Fruit fly (Drosophila melanogaster) whole organism, embryonic: ENCODE results near the gene Hayan.

Experiments
- Abd-B ChIP-seq: fragments of 200-800 bp; sonication (Bioruptor generic); optimal IDR thresholded peaks from 2 replicates; lab custom pipeline; 2018; ENCODE audit warnings: missing biosample characterization, mild to moderate bottlenecking, missing genetic modification characterization, moderate library complexity
- Aef1 ChIP-seq: fragments of 200-800 bp; sonication (Bioruptor generic); IDR thresholded peaks from 3 replicates; pipeline ENCODE4 v1.3.6; 2022; ENCODE audit warnings: missing biosample characterization, missing genetic modification characterization
- CG11504 ChIP-seq: fragments of 200-800 bp; sonication (Bioruptor generic); optimal IDR thresholded peaks from 3 replicates; lab custom pipeline; 2019; ENCODE audit warnings: missing biosample characterization, mild to moderate bottlenecking, missing genetic modification characterization, moderate library complexity
- CG12659 ChIP-seq: fragments of 200-800 bp; sonication (Bioruptor generic); optimal IDR thresholded peaks from 3 replicates; lab custom pipeline; 2017; ENCODE audit warnings: mild to moderate bottlenecking, missing biosample characterization, missing genetic modification reagents, missing genetic modification characterization
- CG13894 ChIP-seq: fragments of 200-800 bp; sonication (Bioruptor generic); optimal IDR thresholded peaks from 3 replicates; lab custom pipeline; 2018; ENCODE audit warnings: missing biosample characterization, mild to moderate bottlenecking, missing genetic modification characterization, moderate library complexity
- CG14965 ChIP-seq: fragments of 200-800 bp; sonication (Bioruptor generic); optimal IDR thresholded peaks from 2 replicates; lab custom pipeline; 2016; ENCODE audit warnings: missing biosample characterization, missing genetic modification characterization, borderline replicate concordance
- CG15514 ChIP-seq: fragments of 200-800 bp; sonication (Bioruptor generic); optimal IDR thresholded peaks from 3 replicates; lab custom pipeline; 2017; ENCODE audit warnings: missing biosample characterization, missing genetic modification characterization, mild to moderate bottlenecking, moderate library complexity, missing genetic modification reagents
- CG15601 ChIP-seq: fragments of 200-800 bp; sonication (Bioruptor generic); optimal IDR thresholded peaks from 3 replicates; lab custom pipeline; 2019; ENCODE audit warnings: missing biosample characterization, mild to moderate bottlenecking, missing genetic modification characterization, moderate library complexity
- CG16813 ChIP-seq: fragments of 200-800 bp; sonication (Bioruptor generic); IDR thresholded peaks from 3 replicates; pipeline ENCODE4 v1.3.6; 2022; ENCODE audit warnings: missing biosample characterization, missing genetic modification characterization; ENCODE audit not compliant: partially characterized antibody
- CG18262 ChIP-seq: fragments of 200-800 bp; optimal IDR thresholded peaks from 3 replicates; lab custom pipeline; 2019; ENCODE audit warnings: missing biosample characterization, mild to moderate bottlenecking, missing genetic modification characterization, moderate library complexity
- CG18476 ChIP-seq: fragments of 200-800 bp; sonication (Bioruptor generic); optimal IDR thresholded peaks from 2 replicates; lab custom pipeline; 2016; ENCODE audit warnings: missing biosample characterization, mild to moderate bottlenecking, missing genetic modification characterization
- CG2116 ChIP-seq: fragments of 200-800 bp; sonication (Bioruptor generic); optimal IDR thresholded peaks from 3 replicates; lab custom pipeline; 2018; ENCODE audit warnings: missing biosample characterization, mild to moderate bottlenecking, missing genetic modification characterization
- CG2712 ChIP-seq: fragments of 200-800 bp; optimal IDR thresholded peaks from 3 replicates; lab custom pipeline; 2019; ENCODE audit warnings: missing biosample characterization, mild to moderate bottlenecking, missing genetic modification characterization, moderate library complexity
- CG30020 ChIP-seq: fragments of 200-800 bp; optimal IDR thresholded peaks from 2 replicates; lab custom pipeline; 2019; ENCODE audit warnings: missing biosample characterization, mild to moderate bottlenecking, missing genetic modification characterization, moderate library complexity
- CG34422 ChIP-seq: fragments of 200-800 bp; sonication (Bioruptor generic); IDR thresholded peaks from 3 replicates; pipeline ENCODE4 v1.3.6; 2022; ENCODE audit warnings: missing biosample characterization, missing genetic modification characterization
- CG42726 ChIP-seq: fragments of 200-800 bp; sonication (Bioruptor generic); IDR thresholded peaks from 2 replicates; pipeline ENCODE4 v1.3.6; 2022; ENCODE audit warnings: missing biosample characterization, missing genetic modification characterization; ENCODE audit not compliant: partially characterized antibody
- CG4617 ChIP-seq: fragments of 200-800 bp; sonication (Bioruptor generic); optimal IDR thresholded peaks from 3 replicates; lab custom pipeline; 2016; ENCODE audit warnings: missing biosample characterization, missing genetic modification characterization, borderline replicate concordance
- CG8290 ChIP-seq, 3 experiments: fragments of 200-800 bp; sonication (Bioruptor generic); optimal IDR thresholded peaks; 2 replicates each; lab custom pipeline; 2016 to 2019; ENCODE audit warnings: missing biosample characterization in 3 of 3, missing genetic modification characterization in 3 of 3, mild to moderate bottlenecking in 2 of 3, moderate library complexity in 1 of 3
- CG8388 ChIP-seq: fragments of 200-800 bp; sonication (Bioruptor generic); optimal IDR thresholded peaks from 2 replicates; lab custom pipeline; 2019; ENCODE audit warnings: missing biosample characterization, mild to moderate bottlenecking, missing genetic modification characterization, moderate library complexity
- CTCF ChIP-seq: fragments of 200-800 bp; sonication (Bioruptor generic); optimal IDR thresholded peaks from 2 replicates; lab custom pipeline; 2017; ENCODE audit warnings: missing biosample characterization, mild to moderate bottlenecking, missing genetic modification characterization, moderate library complexity
- Dek ChIP-seq: fragments of 200-800 bp; sonication (Bioruptor generic); optimal IDR thresholded peaks from 3 replicates; lab custom pipeline; 2019; ENCODE audit warnings: missing biosample characterization, mild to moderate bottlenecking, missing genetic modification characterization, moderate library complexity
- Dll ChIP-seq: fragments of 200-800 bp; sonication (Bioruptor generic); IDR thresholded peaks from 4 replicates; pipeline ENCODE4 v1.3.6; 2022; ENCODE audit warnings: missing biosample characterization, missing genetic modification characterization; ENCODE audit not compliant: partially characterized antibody
- Gsc ChIP-seq: fragments of 200-800 bp; sonication (Bioruptor generic); IDR thresholded peaks from 2 replicates; pipeline ENCODE4 v1.3.6; 2022; ENCODE audit warnings: missing biosample characterization, missing genetic modification characterization
- Gug ChIP-seq: fragments of 200-800 bp; sonication (Bioruptor generic); IDR thresholded peaks from 4 replicates; pipeline ENCODE4 v1.3.6; 2022; ENCODE audit warnings: missing biosample characterization, missing genetic modification characterization
- HmgZ ChIP-seq: fragments of 200-800 bp; sonication (Bioruptor generic); optimal IDR thresholded peaks from 2 replicates; lab custom pipeline; 2018; ENCODE audit warnings: missing biosample characterization, mild to moderate bottlenecking, missing genetic modification characterization
- MBD-R2 ChIP-seq: fragments of 200-800 bp; sonication (Bioruptor generic); IDR thresholded peaks from 2 replicates; pipeline ENCODE4 v1.3.6; 2022; ENCODE audit warnings: missing biosample characterization, missing genetic modification characterization
- MESR4 ChIP-seq: fragments of 200-800 bp; sonication (Bioruptor generic); optimal IDR thresholded peaks from 2 replicates; lab custom pipeline; 2018; ENCODE audit warnings: missing biosample characterization, mild to moderate bottlenecking, missing genetic modification characterization, moderate library complexity
- Opbp ChIP-seq: fragments of 200-800 bp; sonication (Bioruptor generic); IDR thresholded peaks from 3 replicates; pipeline ENCODE4 v1.3.6; 2022; ENCODE audit warnings: missing biosample characterization, missing genetic modification characterization; ENCODE audit not compliant: partially characterized antibody
- crol ChIP-seq: fragments of 200-800 bp; sonication (Bioruptor generic); IDR thresholded peaks from 2 replicates; pipeline ENCODE4 v1.3.6; 2022; ENCODE audit warnings: missing biosample characterization, missing genetic modification characterization
- dan ChIP-seq: fragments of 200-800 bp; sonication (Bioruptor generic); IDR thresholded peaks from 2 replicates; pipeline ENCODE4 v1.3.6; 2022; ENCODE audit warnings: missing biosample characterization, missing genetic modification characterization
- dati ChIP-seq: fragments of 200-800 bp; sonication (Bioruptor generic); IDR thresholded peaks from 2 replicates; pipeline ENCODE4 v1.3.6; 2022; ENCODE audit warnings: missing biosample characterization, missing genetic modification characterization
- dmrt99B ChIP-seq: fragments of 200-800 bp; sonication (Bioruptor generic); optimal IDR thresholded peaks from 2 replicates; lab custom pipeline; 2018; ENCODE audit warnings: missing biosample characterization, mild to moderate bottlenecking, missing genetic modification characterization, moderate library complexity
- dpn ChIP-seq, 2 experiments: fragments of 200-800 bp; sonication (Bioruptor generic); optimal IDR thresholded peaks; 3 replicates each; lab custom pipeline; 2016; ENCODE audit warnings: missing biosample characterization in 2 of 2, missing genetic modification characterization in 2 of 2
- emc ChIP-seq: fragments of 200-800 bp; sonication (Bioruptor generic); optimal IDR thresholded peaks from 2 replicates; lab custom pipeline; 2016; ENCODE audit warnings: missing biosample characterization, missing genetic modification characterization
- hbn ChIP-seq: fragments of 200-800 bp; sonication (Bioruptor generic); IDR thresholded peaks from 2 replicates; pipeline ENCODE4 v1.3.6; 2022; ENCODE audit warnings: missing biosample characterization, missing genetic modification characterization; ENCODE audit not compliant: partially characterized antibody
- kah ChIP-seq: fragments of 200-800 bp; sonication (Bioruptor generic); optimal IDR thresholded peaks from 2 replicates; lab custom pipeline; 2018; ENCODE audit warnings: missing biosample characterization, mild to moderate bottlenecking, missing genetic modification characterization
- knrl ChIP-seq: fragments of 200-800 bp; sonication (Bioruptor generic); IDR thresholded peaks from 3 replicates; pipeline ENCODE4 v1.3.6; 2022; ENCODE audit warnings: missing biosample characterization, missing genetic modification characterization; ENCODE audit not compliant: partially characterized antibody
- mld ChIP-seq: fragments of 200-800 bp; sonication (Bioruptor generic); IDR thresholded peaks from 3 replicates; pipeline ENCODE4 v1.3.6; 2022; ENCODE audit warnings: missing biosample characterization, missing genetic modification characterization; ENCODE audit not compliant: partially characterized antibody
- nerfin-2 ChIP-seq: fragments of 200-800 bp; sonication (Bioruptor generic); IDR thresholded peaks from 2 replicates; pipeline ENCODE4 v1.3.6; 2022; ENCODE audit warnings: missing biosample characterization, missing genetic modification characterization; ENCODE audit not compliant: partially characterized antibody
- nmo ChIP-seq: fragments of 200-800 bp; sonication (Bioruptor generic); optimal IDR thresholded peaks from 2 replicates; lab custom pipeline; 2018; ENCODE audit warnings: missing biosample characterization, mild to moderate bottlenecking, missing genetic modification characterization, moderate library complexity
- sqz ChIP-seq: fragments of 200-800 bp; sonication (Bioruptor generic); optimal IDR thresholded peaks from 3 replicates; lab custom pipeline; 2018; ENCODE audit warnings: missing biosample characterization, mild to moderate bottlenecking, missing genetic modification characterization
- sug ChIP-seq: fragments of 200-800 bp; optimal IDR thresholded peaks from 2 replicates; lab custom pipeline; 2019; ENCODE audit warnings: missing biosample characterization, mild to moderate bottlenecking, missing genetic modification characterization, moderate library complexity
- tin ChIP-seq: fragments of 200-800 bp; sonication (Bioruptor generic); optimal IDR thresholded peaks from 3 replicates; lab custom pipeline; 2016; ENCODE audit warnings: missing biosample characterization, missing genetic modification characterization
- tio ChIP-seq: fragments of 200-800 bp; sonication (Bioruptor generic); optimal IDR thresholded peaks from 2 replicates; lab custom pipeline; 2017; ENCODE audit warnings: missing biosample characterization, missing genetic modification characterization, inconsistent platforms
- trem ChIP-seq: fragments of 200-800 bp; optimal IDR thresholded peaks from 3 replicates; lab custom pipeline; 2019; ENCODE audit warnings: missing biosample characterization, mild to moderate bottlenecking, missing genetic modification characterization, moderate library complexity
- unc-4 ChIP-seq: fragments of 200-800 bp; sonication (Bioruptor generic); IDR thresholded peaks from 2 replicates; pipeline ENCODE4 v1.3.6; 2022; ENCODE audit warnings: missing biosample characterization, missing genetic modification characterization; ENCODE audit not compliant: partially characterized antibody
- wor ChIP-seq: fragments of 200-800 bp; sonication (Bioruptor generic); IDR thresholded peaks from 2 replicates; pipeline ENCODE4 v1.3.6; 2022; ENCODE audit warnings: missing biosample characterization, missing genetic modification characterization
- zen2 ChIP-seq: fragments of 200-800 bp; sonication (Bioruptor generic); IDR thresholded peaks from 3 replicates; pipeline ENCODE4 v1.3.6; 2022; ENCODE audit warnings: missing biosample characterization, missing genetic modification characterization; ENCODE audit not compliant: partially characterized antibody

Gene Hayan

DNA sequence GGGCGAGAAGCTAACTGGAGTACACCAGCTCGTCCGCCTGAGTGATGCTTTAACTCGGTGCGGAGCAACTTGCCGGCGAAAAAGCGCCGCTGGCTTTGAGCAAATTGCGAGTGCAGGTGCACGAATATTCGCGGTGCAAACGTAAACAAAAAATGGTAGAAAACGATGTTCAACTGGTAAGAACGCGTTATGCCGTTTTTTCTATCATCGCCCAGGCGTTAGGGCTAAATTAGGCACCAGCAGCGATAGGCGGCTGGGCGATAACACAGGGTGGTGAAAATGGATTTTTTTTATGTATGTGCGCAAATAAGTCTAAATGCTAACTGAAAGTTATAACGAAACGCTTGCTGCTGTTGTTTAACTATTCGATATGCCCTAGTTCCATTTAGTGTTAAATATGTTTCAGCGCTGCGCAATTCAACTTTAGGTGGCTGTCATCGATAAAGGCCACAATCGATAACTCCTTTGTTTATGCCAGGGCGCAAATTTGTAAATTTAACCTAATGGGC lies 16.2 kb upstream of the Hayan start, which contains the start of the genes Pgant7 and Xrcc2:
Pgant7 (minus strand) TSS at position 308 of the 509 bp plus-strand sequence.
Xrcc2 (plus strand) TSS at position 449 of the 509 bp plus-strand sequence.
- TF ChIP-seq nmo (GFP tag; lab: Kevin White, UChicago) (peak; percentile 10), Abd-B (no peak), dmrt99B (tag; lab: Kevin White, UChicago) (no peak), hbn (0 out of 2 replicates have a peak, but pooled peaks have one; percentile 35), CG2116 (GFP tag; lab: Kevin White, UChicago) (peak; percentile 79), emc (GFP tag; lab: Kevin White, UChicago) (no peak), CG16813 (peak; percentile 75; the same call in 2 of the 3 replicates), unc-4 (GFP tag; lab: Robert Waterston, UW) (peak; percentile 69; the same call in 1 of the 2 replicates), dan (GFP tag; lab: Robert Waterston, UW) (no peak), Gug (GFP tag; lab: Robert Waterston, UW) (no peak), Dek (tag; lab: Kevin White, UChicago) (no peak), CG18262 (tag; lab: Kevin White, UChicago) (no peak), zen2 (GFP tag; lab: Robert Waterston, UW) (peak; percentile 51; the same call in 1 of the 3 replicates), Opbp (peak; percentile 55; the same call in 1 of the 3 replicates), tio (GFP tag; lab: Kevin White, UChicago) (no peak), mld (GFP tag; lab: Robert Waterston, UW) (peak; percentile 48; the same call in 1 of the 3 replicates), knrl (peak; percentile 65), CG13894 (no peak), CG8290 (GFP tag; optimal IDR thresholded peaks at IDR 0.05; lab: Kevin White, UChicago) (no peak), CG8290 (tag; optimal IDR thresholded peaks at IDR 0.05; lab: Kevin White, UChicago) (no peak), wor (GFP tag; lab: Robert Waterston, UW) (no peak), CG11504 (tag; lab: Kevin White, UChicago) (peak; percentile 73), CG42726 (GFP tag; lab: Robert Waterston, UW) (no peak), Gsc (GFP tag; lab: Robert Waterston, UW) (no peak), MESR4 (GFP tag; lab: Kevin White, UChicago) (peak; percentile 60), crol (no peak), sug (tag; lab: Kevin White, UChicago) (peak; percentile 7), CG2712 (tag; lab: Kevin White, UChicago) (no peak), CG30020 (tag; lab: Kevin White, UChicago) (peak; percentile 7), trem (tag; lab: Kevin White, UChicago) (peak; percentile 56), CG12659 (GFP tag; lab: Kevin White, UChicago) (peak; percentile 53), tin (no peak), CG14965 (GFP tag; lab: Kevin White, UChicago) (no peak), MBD-R2 (GFP tag; lab: Robert Waterston, UW) (peak; percentile 65; the same call in 1 of the 2 replicates), HmgZ (tag; lab: Kevin White, UChicago) (peak; percentile 1), dpn (GFP tag; optimal IDR thresholded peaks at IDR 0.05; lab: Kevin White, UChicago) (no peak), CG15514 (GFP tag; lab: Kevin White, UChicago) (peak; percentile 57), CG18476 (GFP tag; lab: Kevin White, UChicago) (no peak), CG15601 (tag; lab: Kevin White, UChicago) (peak; percentile 46), sqz (GFP tag; lab: Kevin White, UChicago) (peak; percentile 26), nerfin-2 (GFP tag; lab: Robert Waterston, UW) (peak; percentile 82), CG4617 (peak; percentile 42), Aef1 (GFP tag; lab: Robert Waterston, UW) (no peak), kah (peak; percentile 67), CG8388 (GFP tag; lab: Kevin White, UChicago) (no peak), dati (GFP tag; lab: Robert Waterston, UW) (no peak), Dll (peak; percentile 86), CG34422 (GFP tag; lab: Robert Waterston, UW) (peak; percentile 67; the same call in 2 of the 3 replicates), CTCF (GFP tag; lab: Kevin White, UChicago) (peak; percentile 10)
